Worm (Caenorhabditis elegans) whole organism, L4/young adult: ENCODE data around the gene C15F1.2.

Source experiments
- W03F9.2 ChIP-seq: fragments of 150-350 bp; optimal IDR thresholded peaks from 2 replicates; lab custom pipeline; 2014; ENCODE audit warnings: missing biosample characterization, missing genetic modification characterization
- dao-5 ChIP-seq: sonication (generic microtip); optimal IDR thresholded peaks from 2 replicates; lab custom pipeline; 2016; ENCODE audit warnings: missing genotype, missing genetic modification characterization, moderate library complexity, missing compliant biosample characterization
- him-1 ChIP-seq: sonication (generic microtip); optimal IDR thresholded peaks from 2 replicates; lab custom pipeline; 2016; ENCODE audit warnings: missing genotype, missing genetic modification reagents, missing genetic modification characterization, missing compliant biosample characterization

DNA sequence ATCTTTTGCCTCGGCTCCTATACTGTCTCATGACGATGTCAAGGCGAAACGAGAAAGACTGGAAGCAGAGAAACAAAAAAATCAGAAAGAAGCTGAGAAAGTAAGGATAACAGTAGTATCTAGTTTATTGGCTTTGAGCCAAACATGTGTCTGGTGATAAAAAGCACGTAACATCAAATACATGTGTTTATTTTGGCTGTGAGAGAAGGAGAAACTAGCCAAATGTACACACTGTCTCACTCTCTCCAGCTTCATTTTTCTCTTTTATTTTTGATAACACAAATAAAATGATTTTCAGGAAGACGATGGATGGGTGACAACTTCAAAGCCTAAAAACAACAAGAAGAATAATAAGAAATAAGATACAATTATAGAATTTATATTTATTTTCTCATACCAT is 49.8 kb downstream of the C15F1.2 start:
- TF ChIP-seq W03F9.2 (tag; lab: Kevin White, UChicago) (no peak), him-1 (no peak), dao-5 (no peak)
